Worm (Caenorhabditis elegans): ENCODE data around the gene ttr-44.

ttr-44 gene

DNA sequence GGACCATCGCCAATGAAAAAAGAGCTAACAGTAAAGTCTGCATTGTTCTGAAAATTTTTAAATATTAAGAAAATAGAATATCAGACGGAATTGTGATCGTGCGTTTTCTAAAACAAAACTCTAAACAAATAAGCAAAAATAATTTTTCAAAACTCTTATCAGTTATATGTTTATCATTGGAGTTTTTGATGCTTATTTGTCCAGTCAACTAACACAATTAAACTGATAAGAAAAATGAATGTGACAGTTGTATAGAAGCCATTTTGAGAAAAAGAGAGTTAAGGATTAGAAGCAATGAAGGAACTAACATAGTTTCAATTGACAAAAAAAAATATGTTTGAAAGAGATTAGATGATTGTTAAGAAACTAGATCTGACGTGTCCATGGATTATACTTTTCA is at the start of gene ttr-44:
TSS of gene ttr-44 (minus strand) at position 47 of the 400 bp plus-strand sequence.
- TF ChIP-seq nhr-11 (tag; optimal IDR thresholded peaks at IDR 0.05) (no peak), pqm-1 (tag; optimal IDR thresholded peaks at IDR 0.05) (peak; percentile 87), ztf-11 (tag; optimal IDR thresholded peaks at IDR 0.05) (no peak), nhr-25 (tag; optimal IDR thresholded peaks at IDR 0.05) (no peak), elt-2 (tag; optimal IDR thresholded peaks at IDR 0.05) (peak; percentile 87), eor-1 (tag; optimal IDR thresholded peaks at IDR 0.05) (no peak), lin-15B (tag; optimal IDR thresholded peaks at IDR 0.05) (no peak), daf-12 (tag; optimal IDR thresholded peaks at IDR 0.05) (no peak), pha-4 (tag; optimal IDR thresholded peaks at IDR 0.05) (peak; percentile 81), nhr-76 (tag; optimal IDR thresholded peaks at IDR 0.05) (no peak), fkh-10 (GFP tag; optimal IDR thresholded peaks at IDR 0.05) (no peak), ceh-82 (tag; optimal IDR thresholded peaks at IDR 0.05) (no peak), jun-1 (tag; optimal IDR thresholded peaks at IDR 0.05) (peak; percentile 30), nhr-237 (tag; optimal IDR thresholded peaks at IDR 0.05) (no peak), ama-1 (optimal IDR thresholded peaks at IDR 0.05) (no peak), skn-1 (tag; optimal IDR thresholded peaks at IDR 0.05) (no peak), nhr-12 (tag; optimal IDR thresholded peaks at IDR 0.05) (no peak)

DNA sequence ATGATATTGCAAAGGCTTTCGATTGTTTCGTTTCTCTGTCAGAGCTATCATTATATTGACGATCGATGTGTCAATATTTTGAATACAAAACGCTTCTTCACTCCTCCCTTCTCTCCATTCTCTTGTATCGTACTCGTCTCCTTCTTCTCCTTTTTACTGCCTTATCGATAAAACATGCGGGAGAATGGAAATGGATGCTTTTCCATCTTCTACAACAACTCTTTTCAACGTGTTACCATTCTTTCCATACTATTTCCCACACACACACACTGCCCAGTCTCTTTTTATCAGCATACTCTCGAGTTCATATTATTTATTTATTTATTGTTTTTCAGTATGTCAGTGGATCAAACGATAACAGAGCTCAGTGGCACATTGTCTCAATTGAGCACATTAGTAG is 48.1 kb upstream of the ttr-44 start, which contains the start of gene C50B8.6:
TSS of gene C50B8.6 (plus strand) at position 336 of the 400 bp plus-strand sequence.
- TF ChIP-seq pha-4 (tag; optimal IDR thresholded peaks at IDR 0.05) (peak; percentile 52), nfya-1 (tag; optimal IDR thresholded peaks at IDR 0.05; ENCODE audit: insufficient read depth) (no peak), fkh-10 (GFP tag; optimal IDR thresholded peaks at IDR 0.05) (no peak), nhr-23 (tag; optimal IDR thresholded peaks at IDR 0.05) (no peak), elt-2 (tag; optimal IDR thresholded peaks at IDR 0.05) (peak; percentile 67)

DNA sequence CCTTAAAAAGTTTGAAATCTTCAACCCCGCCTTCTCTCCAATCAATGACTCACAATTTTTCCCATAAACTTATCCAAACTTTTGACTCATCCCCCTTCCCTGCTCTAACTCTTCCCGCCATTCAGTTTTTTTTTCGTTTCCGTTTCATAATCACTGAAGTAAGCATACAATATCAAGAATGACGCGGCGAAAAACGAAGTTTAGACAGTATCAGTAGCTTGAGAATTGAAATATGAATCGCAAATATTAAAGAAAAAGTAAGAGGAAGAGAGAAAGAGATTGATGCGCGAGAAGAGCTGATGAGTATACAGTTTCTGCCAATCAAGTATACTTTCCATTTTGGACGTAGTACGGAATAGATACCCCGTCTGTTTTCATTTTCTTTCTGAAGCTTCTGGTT is 46.9 kb upstream of the ttr-44 start:
- TF ChIP-seq lsy-12 (tag; optimal IDR thresholded peaks at IDR 0.05) (no peak), fkh-10 (GFP tag; optimal IDR thresholded peaks at IDR 0.05) (no peak), ZK546.5 (tag; optimal IDR thresholded peaks at IDR 0.05) (no peak), hmg-11 (tag; optimal IDR thresholded peaks at IDR 0.05) (no peak), ceh-28 (tag; optimal IDR thresholded peaks at IDR 0.05) (no peak), sea-2 (GFP tag; optimal IDR thresholded peaks at IDR 0.05) (no peak), elt-3 (tag; optimal IDR thresholded peaks at IDR 0.05) (no peak), daf-12 (tag; optimal IDR thresholded peaks at IDR 0.05) (no peak), R02D3.7 (tag; optimal IDR thresholded peaks at IDR 0.05) (no peak), nhr-25 (tag; optimal IDR thresholded peaks at IDR 0.05) (no peak), ama-1 (optimal IDR thresholded peaks at IDR 0.05) (no peak), mdl-1 (tag; optimal IDR thresholded peaks at IDR 0.05) (no peak), ztf-4 (tag; optimal IDR thresholded peaks at IDR 0.05) (no peak), aly-2 (tag; optimal IDR thresholded peaks at IDR 0.05) (no peak), snpc-4 (tag; optimal IDR thresholded peaks at IDR 0.05) (no peak), tbx-2 (tag; optimal IDR thresholded peaks at IDR 0.05) (no peak), elt-1 (tag; optimal IDR thresholded peaks at IDR 0.05) (no peak), zag-1 (tag; optimal IDR thresholded peaks at IDR 0.05) (no peak), nhr-237 (tag; optimal IDR thresholded peaks at IDR 0.05) (no peak)

ce11 chrV:13576828-13577227 is 46.3 kb upstream of the ttr-44 start:
- TF ChIP-seq lin-39 (tag; optimal IDR thresholded peaks at IDR 0.05) (no peak), ama-1 (optimal IDR thresholded peaks at IDR 0.05) (no peak), mml-1 (tag; optimal IDR thresholded peaks at IDR 0.05) (no peak), eor-1 (tag; optimal IDR thresholded peaks at IDR 0.05) (no peak), unc-39 (tag; optimal IDR thresholded peaks at IDR 0.05) (no peak), nhr-11 (tag; optimal IDR thresholded peaks at IDR 0.05) (no peak), nhr-77 (tag; optimal IDR thresholded peaks at IDR 0.05) (no peak), sea-2 (GFP tag; optimal IDR thresholded peaks at IDR 0.05) (no peak), nhr-28 (tag; optimal IDR thresholded peaks at IDR 0.05) (no peak), nhr-12 (tag; optimal IDR thresholded peaks at IDR 0.05) (no peak), fos-1 (tag; optimal IDR thresholded peaks at IDR 0.05) (no peak), R02D3.7 (tag; optimal IDR thresholded peaks at IDR 0.05) (no peak), hmg-11 (tag; optimal IDR thresholded peaks at IDR 0.05) (no peak), elt-2 (tag; optimal IDR thresholded peaks at IDR 0.05) (peak; percentile 71), ZK546.5 (tag; optimal IDR thresholded peaks at IDR 0.05) (no peak), snpc-4 (tag; optimal IDR thresholded peaks at IDR 0.05) (no peak), nhr-76 (tag; optimal IDR thresholded peaks at IDR 0.05) (no peak), zag-1 (tag; optimal IDR thresholded peaks at IDR 0.05) (no peak), lsy-12 (tag; optimal IDR thresholded peaks at IDR 0.05) (no peak), pqm-1 (tag; optimal IDR thresholded peaks at IDR 0.05) (peak; percentile 80), fkh-2 (tag; optimal IDR thresholded peaks at IDR 0.05) (no peak), pha-4 (tag; optimal IDR thresholded peaks at IDR 0.05) (peak; percentile 86)

All from whole organism, L3 larva.